Fruit fly (Drosophila melanogaster) whole organism, embryonic: ENCODE data around the gene CG13097.

Experiments used
- Bdp1 ChIP-seq: fragments of 200-800 bp; sonication (Bioruptor generic); optimal IDR thresholded peaks from 3 replicates; lab custom pipeline; 2016; ENCODE audit warnings: missing biosample characterization, missing genetic modification characterization
- CG11085 ChIP-seq: fragments of 200-800 bp; sonication (Bioruptor generic); IDR thresholded peaks from 2 replicates; pipeline ENCODE4 v1.3.6; 2022; ENCODE audit warnings: missing biosample characterization, missing genetic modification characterization
- CG12104 ChIP-seq: fragments of 200-800 bp; sonication (Bioruptor generic); optimal IDR thresholded peaks from 3 replicates; lab custom pipeline; 2016; ENCODE audit warnings: missing biosample characterization, missing genetic modification characterization
- CG12299 ChIP-seq: fragments of 200-800 bp; sonication (Bioruptor generic); optimal IDR thresholded peaks from 2 replicates; lab custom pipeline; 2018; ENCODE audit warnings: missing biosample characterization, mild to moderate bottlenecking, missing genetic modification characterization
- CG17359 ChIP-seq: fragments of 200-800 bp; sonication (Bioruptor generic); optimal IDR thresholded peaks from 3 replicates; lab custom pipeline; 2018; ENCODE audit warnings: missing biosample characterization, mild to moderate bottlenecking, missing genetic modification characterization, moderate library complexity
- CG18262 ChIP-seq: fragments of 200-800 bp; optimal IDR thresholded peaks from 3 replicates; lab custom pipeline; 2019; ENCODE audit warnings: missing biosample characterization, mild to moderate bottlenecking, missing genetic modification characterization, moderate library complexity
- CG31224 ChIP-seq: fragments of 200-800 bp; sonication (Bioruptor generic); IDR thresholded peaks from 2 replicates; pipeline ENCODE4 v1.3.6; 2022; ENCODE audit warnings: missing biosample characterization, missing genetic modification characterization
- CG4617 ChIP-seq: fragments of 200-800 bp; sonication (Bioruptor generic); optimal IDR thresholded peaks from 3 replicates; lab custom pipeline; 2016; ENCODE audit warnings: missing biosample characterization, missing genetic modification characterization, borderline replicate concordance
- Dbx ChIP-seq: fragments of 200-800 bp; sonication (Bioruptor generic); IDR thresholded peaks from 3 replicates; pipeline ENCODE4 v1.3.6; 2022; ENCODE audit warnings: missing biosample characterization, missing genetic modification characterization
- Dfd ChIP-seq, 2 experiments: fragments of >200 bp; optimal IDR thresholded peaks; 2 replicates each; lab custom pipeline; 2017; ENCODE audit warnings: missing biosample characterization in 2 of 2, missing genetic modification characterization in 2 of 2
- Dll ChIP-seq: fragments of 200-800 bp; sonication (Bioruptor generic); IDR thresholded peaks from 4 replicates; pipeline ENCODE4 v1.3.6; 2022; ENCODE audit warnings: missing biosample characterization, missing genetic modification characterization; ENCODE audit not compliant: partially characterized antibody
- Doc2 ChIP-seq: fragments of 200-800 bp; sonication (Bioruptor generic); IDR thresholded peaks from 2 replicates; pipeline ENCODE4 v1.3.6; 2022; ENCODE audit warnings: missing biosample characterization, missing genetic modification characterization
- ERR ChIP-seq: fragments of 200-800 bp; sonication (Bioruptor generic); optimal IDR thresholded peaks from 2 replicates; lab custom pipeline; 2016; ENCODE audit warnings: missing biosample characterization, missing genetic modification characterization
- Elba2 ChIP-seq: fragments of 200-800 bp; sonication (Bioruptor generic); optimal IDR thresholded peaks from 3 replicates; lab custom pipeline; 2016; ENCODE audit warnings: missing biosample characterization, missing genetic modification characterization
- H2.0 ChIP-seq: fragments of 200-800 bp; sonication (Bioruptor generic); IDR thresholded peaks from 2 replicates; pipeline ENCODE4 v1.3.6; 2022; ENCODE audit warnings: missing biosample characterization, missing genetic modification characterization
- Hey ChIP-seq: fragments of 200-800 bp; sonication (Bioruptor generic); optimal IDR thresholded peaks from 3 replicates; lab custom pipeline; 2018; ENCODE audit warnings: missing biosample characterization, mild to moderate bottlenecking, missing genetic modification characterization
- Hr78 ChIP-seq, 2 experiments: fragments of 200-800 bp in 1 of 2; fragments of >200 bp in 1 of 2; sonication (Bioruptor generic) in 1 of 2; optimal IDR thresholded peaks; 2 replicates each; lab custom pipeline; 2017 to 2019; ENCODE audit warnings: missing biosample characterization in 2 of 2, missing genetic modification characterization in 2 of 2, mild to moderate bottlenecking in 1 of 2, moderate library complexity in 1 of 2
- Hsf ChIP-seq: fragments of 200-800 bp; sonication (Bioruptor generic); optimal IDR thresholded peaks from 3 replicates; lab custom pipeline; 2016; ENCODE audit warnings: missing biosample characterization, missing genetic modification characterization
- Jarid2 ChIP-seq: fragments of 200-800 bp; sonication (Bioruptor generic); optimal IDR thresholded peaks from 3 replicates; lab custom pipeline; 2017; ENCODE audit warnings: mild to moderate bottlenecking, missing biosample characterization, missing genetic modification reagents, missing genetic modification characterization
- Lpt ChIP-seq: fragments of >200 bp; optimal IDR thresholded peaks from 2 replicates; lab custom pipeline; 2018; ENCODE audit warnings: missing biosample characterization, missing genetic modification characterization
- Mad ChIP-seq: fragments of 200-800 bp; sonication (Bioruptor generic); optimal IDR thresholded peaks from 2 replicates; lab custom pipeline; 2016; ENCODE audit warnings: missing biosample characterization, missing genetic modification characterization
- NC2β ChIP-seq: fragments of 200-800 bp; sonication (Bioruptor generic); optimal IDR thresholded peaks from 2 replicates; lab custom pipeline; 2016; ENCODE audit warnings: missing biosample characterization, missing genetic modification characterization
- NfI ChIP-seq: fragments of 200-800 bp; sonication (Bioruptor generic); optimal IDR thresholded peaks from 3 replicates; lab custom pipeline; 2018; ENCODE audit warnings: missing biosample characterization, mild to moderate bottlenecking, missing genetic modification characterization, moderate library complexity
- Oaz ChIP-seq: fragments of 200-800 bp; sonication (Bioruptor generic); IDR thresholded peaks from 2 replicates; pipeline ENCODE4 v1.3.6; 2022; ENCODE audit warnings: missing biosample characterization, missing genetic modification characterization
- Scr ChIP-seq: fragments of 200-800 bp; sonication (Bioruptor generic); IDR thresholded peaks from 2 replicates; pipeline ENCODE4 v1.3.6; 2022; ENCODE audit warnings: missing biosample characterization, missing genetic modification characterization; ENCODE audit not compliant: partially characterized antibody
- Sox102F ChIP-seq: fragments of 200-800 bp; sonication (Bioruptor generic); optimal IDR thresholded peaks from 2 replicates; lab custom pipeline; 2018; ENCODE audit warnings: missing biosample characterization, mild to moderate bottlenecking, missing genetic modification characterization, moderate library complexity
- YL-1 ChIP-seq: fragments of 200-800 bp; sonication (Bioruptor generic); optimal IDR thresholded peaks from 3 replicates; lab custom pipeline; 2017; ENCODE audit warnings: missing biosample characterization, mild to moderate bottlenecking, missing genetic modification characterization
- az2 ChIP-seq: fragments of 200-800 bp; sonication (Bioruptor generic); optimal IDR thresholded peaks from 3 replicates; lab custom pipeline; 2016; ENCODE audit warnings: missing biosample characterization, missing genetic modification characterization
- bsh ChIP-seq, 2 experiments: fragments of 200-800 bp; sonication (Bioruptor generic); optimal IDR thresholded peaks; 2 replicates each; lab custom pipeline; 2017 to 2018; ENCODE audit warnings: mild to moderate bottlenecking in 2 of 2, missing biosample characterization in 2 of 2, missing genetic modification characterization in 2 of 2, moderate library complexity in 1 of 2
- chm ChIP-seq: fragments of 200-800 bp; sonication (Bioruptor generic); IDR thresholded peaks from 2 replicates; pipeline ENCODE4 v1.3.6; 2022; ENCODE audit warnings: missing biosample characterization, missing genetic modification characterization
- crol ChIP-seq: fragments of 200-800 bp; sonication (Bioruptor generic); IDR thresholded peaks from 2 replicates; pipeline ENCODE4 v1.3.6; 2022; ENCODE audit warnings: missing biosample characterization, missing genetic modification characterization
- dan ChIP-seq: fragments of 200-800 bp; sonication (Bioruptor generic); IDR thresholded peaks from 2 replicates; pipeline ENCODE4 v1.3.6; 2022; ENCODE audit warnings: missing biosample characterization, missing genetic modification characterization
- emc ChIP-seq: fragments of 200-800 bp; sonication (Bioruptor generic); optimal IDR thresholded peaks from 2 replicates; lab custom pipeline; 2016; ENCODE audit warnings: missing biosample characterization, missing genetic modification characterization
- fru ChIP-seq: fragments of >200 bp; optimal IDR thresholded peaks from 2 replicates; lab custom pipeline; 2017
- gcm2 ChIP-seq: fragments of 200-800 bp; sonication (Bioruptor generic); optimal IDR thresholded peaks from 2 replicates; lab custom pipeline; 2016; ENCODE audit warnings: missing biosample characterization, missing genetic modification characterization
- insv ChIP-seq, 2 experiments: fragments of 200-800 bp; sonication (Bioruptor generic); optimal IDR thresholded peaks; 3 replicates each; lab custom pipeline; 2016 to 2018; ENCODE audit warnings: missing biosample characterization in 2 of 2, missing genetic modification characterization in 2 of 2
- jing ChIP-seq: fragments of 200-800 bp; sonication (Bioruptor generic); optimal IDR thresholded peaks from 2 replicates; lab custom pipeline; 2018; ENCODE audit warnings: missing biosample characterization, mild to moderate bottlenecking, missing genetic modification characterization
- lab ChIP-seq: fragments of 200-800 bp; sonication (Bioruptor generic); optimal IDR thresholded peaks from 3 replicates; lab custom pipeline; 2017; ENCODE audit warnings: missing biosample characterization, missing genetic modification characterization, mild to moderate bottlenecking, moderate library complexity, missing genetic modification reagents
- nau ChIP-seq: fragments of 200-800 bp; sonication (Bioruptor generic); optimal IDR thresholded peaks from 3 replicates; lab custom pipeline; 2017; ENCODE audit warnings: missing biosample characterization, mild to moderate bottlenecking, missing genetic modification characterization, missing genetic modification reagents
- oc ChIP-seq: fragments of 200-800 bp; sonication (Bioruptor generic); optimal IDR thresholded peaks from 2 replicates; lab custom pipeline; 2018; ENCODE audit warnings: missing biosample characterization, mild to moderate bottlenecking, missing genetic modification characterization, moderate library complexity
- p53 ChIP-seq: fragments of 200-800 bp; sonication (Bioruptor generic); optimal IDR thresholded peaks from 2 replicates; lab custom pipeline; 2016; ENCODE audit warnings: missing biosample characterization, missing genetic modification characterization
- pnt ChIP-seq: fragments of 200-800 bp; sonication (Bioruptor generic); optimal IDR thresholded peaks from 3 replicates; lab custom pipeline; 2016; ENCODE audit warnings: missing biosample characterization, missing genetic modification characterization
- sens ChIP-seq: fragments of 200-800 bp; sonication (Bioruptor generic); peaks from one replicate; lab custom pipeline; 2016; ENCODE audit warnings: missing biosample characterization, missing genetic modification characterization
- sisA ChIP-seq: fragments of 200-800 bp; sonication (Bioruptor generic); IDR thresholded peaks from 2 replicates; pipeline ENCODE4 v1.3.6; 2022; ENCODE audit warnings: missing biosample characterization, missing genetic modification characterization
- slbo ChIP-seq: fragments of 200-800 bp; sonication (Bioruptor generic); IDR thresholded peaks from 2 replicates; pipeline ENCODE4 v1.3.6; 2022; ENCODE audit warnings: missing biosample characterization, missing genetic modification characterization
- trh ChIP-seq: fragments of 200-800 bp; sonication (Bioruptor generic); optimal IDR thresholded peaks from 2 replicates; lab custom pipeline; 2016; ENCODE audit warnings: missing biosample characterization, missing genetic modification characterization
- tx ChIP-seq: fragments of 200-800 bp; sonication (Bioruptor generic); optimal IDR thresholded peaks from 2 replicates; lab custom pipeline; 2016; ENCODE audit warnings: missing biosample characterization, missing genetic modification characterization
- vnd ChIP-seq: fragments of 200-800 bp; sonication (Bioruptor generic); IDR thresholded peaks from 3 replicates; pipeline ENCODE4 v1.3.6; 2022; ENCODE audit warnings: missing biosample characterization, missing genetic modification characterization; ENCODE audit not compliant: partially characterized antibody
- wek ChIP-seq: fragments of 200-800 bp; sonication (Bioruptor generic); optimal IDR thresholded peaks from 3 replicates; lab custom pipeline; 2018; ENCODE audit warnings: missing biosample characterization, mild to moderate bottlenecking, missing genetic modification characterization, moderate library complexity
- zf30C ChIP-seq: fragments of 200-800 bp; sonication (Bioruptor generic); optimal IDR thresholded peaks from 3 replicates; lab custom pipeline; 2018; ENCODE audit warnings: missing biosample characterization, mild to moderate bottlenecking, missing genetic modification characterization

The CG13097 gene

DNA sequence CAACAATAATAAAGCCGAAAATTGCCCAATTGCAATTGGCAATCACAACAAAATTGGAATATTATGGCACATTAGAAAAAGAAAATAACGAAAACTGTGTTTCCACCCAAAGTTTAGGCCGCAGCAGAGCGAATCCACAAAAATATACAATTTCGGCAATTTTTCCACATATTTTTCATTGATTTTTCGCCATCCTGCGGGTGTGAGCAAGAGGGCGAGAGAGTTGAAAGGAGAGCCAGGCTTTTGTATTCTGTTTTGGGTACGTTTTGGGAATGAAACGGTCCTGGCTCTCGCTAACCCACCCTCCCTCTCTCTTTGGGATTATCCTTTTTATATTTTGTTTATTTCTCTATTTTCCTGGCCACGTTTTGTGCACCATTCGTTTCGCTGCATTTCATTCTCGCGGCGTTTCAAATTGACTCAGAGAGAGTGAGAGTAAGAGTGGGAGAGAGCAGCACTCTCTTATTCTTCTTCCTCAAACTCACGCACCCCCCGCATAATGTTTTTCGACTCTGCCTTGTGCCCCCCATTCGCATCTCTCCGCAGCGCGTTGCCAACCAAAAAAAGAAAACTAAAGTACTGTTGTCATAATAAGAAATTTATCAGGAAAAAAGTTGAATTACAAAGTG, 29.2 kb upstream of the CG13097 start (continued):
- no peak for TF ChIP-seq az2
- TF ChIP-seq emc (GFP tag; lab: Kevin White, UChicago), result no peak
- no peak for TF ChIP-seq p53 (GFP tag; lab: Kevin White, UChicago)
- peak in 1 of 2 experiments; percentile 3 for TF ChIP-seq bsh (GFP tag; optimal IDR thresholded peaks at IDR 0.05; lab: Kevin White, UChicago)
- TF ChIP-seq CG17359, result no peak
- TF ChIP-seq crol (GFP tag; lab: Robert Waterston, UW), result peak; percentile 87
- TF ChIP-seq dan (GFP tag; lab: Robert Waterston, UW), result no peak
- TF ChIP-seq sisA, result no peak
- no peak for TF ChIP-seq jing (GFP tag; lab: Kevin White, UChicago)
- no peak for TF ChIP-seq Bdp1 (GFP tag; lab: Kevin White, UChicago)

DNA sequence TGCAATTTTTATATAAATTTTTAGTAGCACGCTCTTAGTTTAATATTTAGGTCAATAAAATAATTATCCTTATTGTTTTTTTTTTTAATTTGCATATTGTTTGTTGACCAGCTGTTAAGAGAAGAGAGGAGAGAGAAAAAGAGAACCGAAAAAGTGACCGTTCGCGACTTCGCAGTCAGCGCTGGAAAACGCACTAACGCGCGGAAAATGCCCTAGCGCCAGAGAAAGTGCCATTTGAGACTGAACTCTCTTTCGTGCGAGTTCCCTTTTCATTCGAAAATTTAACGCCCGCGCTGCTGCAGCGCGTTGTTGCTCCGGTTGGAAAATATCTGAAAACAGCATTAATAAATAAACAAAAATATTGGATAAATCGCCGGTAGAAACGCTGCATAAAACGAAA, 28.4 kb upstream of the CG13097 start:
- TF ChIP-seq CG12299 (tag; lab: Kevin White, UChicago) (no peak), Jarid2 (GFP tag; lab: Kevin White, UChicago) (peak; percentile 87), CG11085 (GFP tag; lab: Robert Waterston, UW) (no peak), fru (lab: Kevin White, UChicago) (no peak), slbo (no peak), Hr78 (GFP tag; optimal IDR thresholded peaks at IDR 0.05; lab: Kevin White, UChicago) (no peak), nau (no peak), Oaz (GFP tag; lab: Robert Waterston, UW) (no peak), NC2β (GFP tag; lab: Kevin White, UChicago) (peak; percentile 43), sens (GFP tag; lab: Kevin White, UChicago) (peak; percentile 69), ERR (GFP tag; lab: Kevin White, UChicago) (no peak), H2.0 (no peak), zf30C (GFP tag; lab: Kevin White, UChicago) (peak; percentile 6), CG18262 (tag; lab: Kevin White, UChicago) (peak; percentile 4), trh (GFP tag; lab: Kevin White, UChicago) (no peak), Mad (peak; percentile 1), p53 (GFP tag; lab: Kevin White, UChicago) (no peak), CG12104 (GFP tag; lab: Kevin White, UChicago) (no peak), Hey (tag; lab: Kevin White, UChicago) (no peak), CG31224 (GFP tag; lab: Robert Waterston, UW) (no peak), vnd (GFP tag; lab: Robert Waterston, UW) (no peak), Dll (GFP tag; lab: Robert Waterston, UW) (no peak; the same call in 3 of the 4 replicates), Sox102F (no peak), Hsf (GFP tag; lab: Kevin White, UChicago) (no peak), CG4617 (GFP tag; lab: Kevin White, UChicago) (peak; percentile 3), tx (GFP tag; lab: Kevin White, UChicago) (no peak), Scr (GFP tag; lab: Robert Waterston, UW) (peak; percentile 29; the same call in 1 of the 2 replicates), Doc2 (no peak), Lpt (no peak), YL-1 (GFP tag; lab: Kevin White, UChicago) (no peak), chm (peak; percentile 86), Dbx (no peak), pnt (GFP tag; lab: Kevin White, UChicago) (no peak), wek (peak; percentile 44), lab (GFP tag; lab: Kevin White, UChicago) (no peak), insv (GFP tag; optimal IDR thresholded peaks at IDR 0.05; lab: Kevin White, UChicago) (peak in 1 of 2 experiments; percentile 25), NfI (GFP tag; lab: Kevin White, UChicago) (no peak), Elba2 (no peak), oc (tag; lab: Kevin White, UChicago) (no peak), gcm2 (GFP tag; lab: Kevin White, UChicago) (no peak), Dfd (GFP tag; optimal IDR thresholded peaks at IDR 0.05; lab: Kevin White, UChicago) (no peak)
